Fruit fly (Drosophila melanogaster) whole organism, wandering third instar larva: ENCODE data around the gene bap.

ENCODE experiments used
- Hr78 ChIP-seq: fragments of >200 bp; optimal IDR thresholded peaks from 2 replicates; lab custom pipeline; 2017; ENCODE audit warnings: missing biosample characterization, missing genetic modification characterization
- Jra ChIP-seq: sonication (Bioruptor generic); optimal IDR thresholded peaks from 2 replicates; lab custom pipeline; 2016; ENCODE audit warnings: missing biosample characterization, missing genetic modification characterization
- OdsH ChIP-seq: fragments of 200-800 bp; sonication (Bioruptor generic); optimal IDR thresholded peaks from 2 replicates; lab custom pipeline; 2016; ENCODE audit warnings: missing biosample characterization, mild to moderate bottlenecking, missing genetic modification characterization
- brk ChIP-seq: fragments of 200-800 bp; sonication (Bioruptor generic); optimal IDR thresholded peaks from 2 replicates; lab custom pipeline; 2016; ENCODE audit warnings: missing biosample characterization, mild to moderate bottlenecking, missing genetic modification characterization
- dmrt93B ChIP-seq: fragments of 200-800 bp; sonication (Bioruptor generic); optimal IDR thresholded peaks from 2 replicates; lab custom pipeline; 2018; ENCODE audit warnings: missing biosample characterization, mild to moderate bottlenecking, missing genetic modification characterization
- dsf ChIP-seq: sonication (Bioruptor generic); optimal IDR thresholded peaks from 2 replicates; lab custom pipeline; 2016; ENCODE audit warnings: missing biosample characterization, missing genetic modification characterization, borderline replicate concordance
- fru ChIP-seq: fragments of 200-800 bp; sonication (Bioruptor generic); optimal IDR thresholded peaks from 3 replicates; lab custom pipeline; 2016; ENCODE audit warnings: missing biosample characterization, mild to moderate bottlenecking, missing genetic modification characterization
- pan ChIP-seq: fragments of >200 bp; optimal IDR thresholded peaks from 2 replicates; lab custom pipeline; 2017
- usp ChIP-seq: fragments of >200 bp; optimal IDR thresholded peaks from 2 replicates; lab custom pipeline; 2017; ENCODE audit warnings: missing biosample characterization, missing genetic modification characterization

- TF ChIP-seq dmrt93B (no peak), Hr78 (GFP tag; lab: Kevin White, UChicago) (no peak), fru (GFP tag; lab: Kevin White, UChicago) (no peak), Jra (GFP tag; lab: Kevin White, UChicago) (no peak), pan (lab: Kevin White, UChicago) (no peak), usp (no peak), OdsH (GFP tag; lab: Kevin White, UChicago) (no peak), brk (no peak), dsf (GFP tag; lab: Kevin White, UChicago) (no peak)
Measured at dm6 chr3R:21388564-21388963, at the start of gene bap.
